Worm (Caenorhabditis elegans) whole organism, L1 larva: ENCODE measurements around the gene K11H3.5.

ENCODE experiments used
- C04F5.9 ChIP-seq: sonication (generic microtip); optimal IDR thresholded peaks from 2 replicates; lab custom pipeline; 2016; ENCODE audit warnings: missing genetic modification characterization, missing compliant biosample characterization
- F16B12.6 ChIP-seq: fragments of 150-350 bp; optimal IDR thresholded peaks from 2 replicates; lab custom pipeline; 2014; ENCODE audit warnings: missing biosample characterization, missing genetic modification characterization
- Y116A8C.19 ChIP-seq: sonication (generic microtip); optimal IDR thresholded peaks from 2 replicates; lab custom pipeline; 2016; ENCODE audit warnings: missing compliant biosample characterization, missing genetic modification characterization, borderline replicate concordance
- aha-1 ChIP-seq: fragments of 150-350 bp; optimal IDR thresholded peaks from 2 replicates; lab custom pipeline; 2014; ENCODE audit warnings: missing biosample characterization, missing genetic modification characterization
- ama-1 ChIP-seq: fragments of 150-350 bp; optimal IDR thresholded peaks from 2 replicates; lab custom pipeline; 2014
- blmp-1 ChIP-seq: fragments of 150-350 bp; optimal IDR thresholded peaks from 2 replicates; lab custom pipeline; 2014; ENCODE audit warnings: missing biosample characterization, missing genetic modification characterization
- ceh-63 ChIP-seq: fragments of 200-800 bp; sonication (Bioruptor generic); optimal IDR thresholded peaks from 2 replicates; lab custom pipeline; 2018; ENCODE audit warnings: mild to moderate bottlenecking, missing genetic modification characterization, missing compliant biosample characterization
- ceh-8 ChIP-seq: fragments of 200-800 bp; sonication (Bioruptor generic); optimal IDR thresholded peaks from 2 replicates; lab custom pipeline; 2018; ENCODE audit warnings: mild to moderate bottlenecking, missing genetic modification characterization, moderate library complexity, missing compliant biosample characterization
- ceh-82 ChIP-seq, 3 experiments: fragments of 150-350 bp in 1 of 3; sonication (generic microtip) in 2 of 3; optimal IDR thresholded peaks; 2 replicates each; lab custom pipeline; 2014 to 2017; ENCODE audit warnings: missing biosample characterization in 3 of 3, missing genetic modification characterization in 3 of 3
- ceh-88 ChIP-seq: fragments of 200-800 bp; sonication (Bioruptor generic); IDR thresholded peaks from 2 replicates; pipeline ENCODE4 v1.3.6; 2022; ENCODE audit warnings: missing genetic modification characterization, missing compliant biosample characterization
- ceh-90 ChIP-seq: sonication (generic microtip); optimal IDR thresholded peaks from 2 replicates; lab custom pipeline; 2016; ENCODE audit warnings: missing genetic modification characterization, missing compliant biosample characterization
- dpl-1 ChIP-seq, 3 experiments: fragments of 150-350 bp in 2 of 3; sonication (generic microtip) in 1 of 3; optimal IDR thresholded peaks; 2 replicates each; lab custom pipeline; 2014 to 2017; ENCODE audit warnings: missing biosample characterization in 3 of 3, missing genetic modification characterization in 3 of 3, missing genetic modification reagents in 3 of 3
- dsc-1 ChIP-seq: sonication (generic microtip); optimal IDR thresholded peaks from 2 replicates; lab custom pipeline; 2016; ENCODE audit warnings: mild to moderate bottlenecking, missing genetic modification characterization, missing compliant biosample characterization
- efl-3 ChIP-seq: fragments of 200-800 bp; sonication (Bioruptor generic); optimal IDR thresholded peaks from 2 replicates; lab custom pipeline; 2018; ENCODE audit warnings: mild to moderate bottlenecking, missing genetic modification characterization, missing compliant biosample characterization
- egl-27 ChIP-seq, 2 experiments: fragments of 150-350 bp in 1 of 2; sonication (generic microtip); optimal IDR thresholded peaks; 3 replicates each; lab custom pipeline; 2017 to 2018; ENCODE audit warnings: missing biosample characterization in 2 of 2, missing genetic modification characterization in 2 of 2, missing genetic modification reagents in 2 of 2
- elt-2 ChIP-seq: sonication (generic microtip); optimal IDR thresholded peaks from 2 replicates; lab custom pipeline; 2016; ENCODE audit warnings: missing genetic modification characterization, mild to moderate bottlenecking, inconsistent platforms, missing compliant biosample characterization, missing genetic modification reagents
- elt-3 ChIP-seq, 6 experiments: fragments of 150-350 bp in 1 of 6; sonication (generic microtip); optimal IDR thresholded peaks; 2 replicates each; lab custom pipeline; 2017 to 2018; ENCODE audit warnings: missing biosample characterization in 6 of 6, missing genetic modification characterization in 6 of 6, inconsistent platforms in 1 of 6
- fkh-10 ChIP-seq: sonication (generic microtip); optimal IDR thresholded peaks from 2 replicates; lab custom pipeline; 2017; ENCODE audit warnings: missing biosample characterization, missing genetic modification reagents, missing genetic modification characterization
- fkh-4 ChIP-seq: sonication (generic microtip); optimal IDR thresholded peaks from 2 replicates; lab custom pipeline; 2016; ENCODE audit warnings: missing compliant biosample characterization, missing genetic modification characterization, borderline replicate concordance
- fos-1 ChIP-seq: fragments of 150-350 bp; optimal IDR thresholded peaks from 2 replicates; lab custom pipeline; 2014; ENCODE audit warnings: missing biosample characterization, missing genetic modification characterization
- hlh-17 ChIP-seq: fragments of 200-800 bp; sonication (Bioruptor generic); optimal IDR thresholded peaks from 2 replicates; lab custom pipeline; 2018; ENCODE audit warnings: missing genetic modification characterization, mild to moderate bottlenecking, missing compliant biosample characterization, moderate library complexity, borderline replicate concordance
- hpl-2 ChIP-seq: fragments of 150-350 bp; optimal IDR thresholded peaks from 2 replicates; lab custom pipeline; 2014; ENCODE audit warnings: missing biosample characterization, missing genetic modification reagents, missing genetic modification characterization
- irx-1 ChIP-seq: sonication (generic microtip); optimal IDR thresholded peaks from 2 replicates; lab custom pipeline; 2016; ENCODE audit warnings: missing genetic modification characterization, missing compliant biosample characterization
- isw-1 ChIP-seq: fragments of 200-800 bp; sonication (Bioruptor generic); IDR thresholded peaks from 2 replicates; pipeline ENCODE4 v1.3.6; 2022; ENCODE audit warnings: missing genetic modification characterization, missing compliant biosample characterization
- lin-13 ChIP-seq: fragments of 150-350 bp; optimal IDR thresholded peaks from 2 replicates; lab custom pipeline; 2014; ENCODE audit warnings: missing biosample characterization, missing genetic modification reagents, missing genetic modification characterization
- lin-39 ChIP-seq: fragments of 150-350 bp; optimal IDR thresholded peaks from 2 replicates; lab custom pipeline; 2014; ENCODE audit warnings: missing biosample characterization, missing genetic modification reagents, missing genetic modification characterization
- mab-9 ChIP-seq: fragments of 200-800 bp; sonication (Bioruptor generic); IDR thresholded peaks from 2 replicates; pipeline ENCODE4 v1.3.6; 2022; ENCODE audit warnings: missing genetic modification reagents, missing genetic modification characterization, missing compliant biosample characterization
- mep-1 ChIP-seq: fragments of 150-350 bp; optimal IDR thresholded peaks from 2 replicates; lab custom pipeline; 2014; ENCODE audit warnings: missing biosample characterization, missing genetic modification characterization
- nhr-12 ChIP-seq: sonication (generic microtip); optimal IDR thresholded peaks from 2 replicates; lab custom pipeline; 2017; ENCODE audit warnings: missing biosample characterization, missing genetic modification characterization
- nhr-19 ChIP-seq: fragments of 200-800 bp; sonication (Bioruptor generic); conservative IDR thresholded peaks from 2 replicates; pipeline ENCODE4 v1.3.6; 2022; ENCODE audit warnings: missing genetic modification characterization, missing compliant biosample characterization
- nhr-237 ChIP-seq: fragments of 150-350 bp; optimal IDR thresholded peaks from 2 replicates; lab custom pipeline; 2014; ENCODE audit warnings: missing biosample characterization, missing genetic modification characterization
- nhr-28 ChIP-seq: fragments of 150-350 bp; optimal IDR thresholded peaks from 2 replicates; lab custom pipeline; 2014; ENCODE audit warnings: missing biosample characterization, missing genetic modification characterization
- nhr-47 ChIP-seq: sonication (generic microtip); optimal IDR thresholded peaks from 2 replicates; lab custom pipeline; 2016; ENCODE audit warnings: mild to moderate bottlenecking, missing genetic modification characterization, moderate library complexity, missing compliant biosample characterization
- nhr-71 ChIP-seq: sonication (generic microtip); optimal IDR thresholded peaks from 2 replicates; lab custom pipeline; 2016; ENCODE audit warnings: mild to moderate bottlenecking, missing genetic modification characterization, moderate library complexity, missing compliant biosample characterization
- nhr-84 ChIP-seq: sonication (generic microtip); optimal IDR thresholded peaks from 2 replicates; lab custom pipeline; 2017; ENCODE audit warnings: missing biosample characterization, missing genetic modification characterization
- nhr-85 ChIP-seq: sonication (generic microtip); peaks from one replicate; lab custom pipeline; 2016; ENCODE audit warnings: missing genetic modification characterization, inconsistent platforms, missing compliant biosample characterization
- pax-3 ChIP-seq: fragments of 200-800 bp; sonication (Bioruptor generic); optimal IDR thresholded peaks from 2 replicates; lab custom pipeline; 2018; ENCODE audit warnings: mild to moderate bottlenecking, missing genetic modification characterization, moderate library complexity, missing compliant biosample characterization
- pqm-1 ChIP-seq: sonication (generic microtip); optimal IDR thresholded peaks from 3 replicates; lab custom pipeline; 2017; ENCODE audit warnings: missing biosample characterization, missing genetic modification characterization
- rnt-1 ChIP-seq: sonication (generic microtip); optimal IDR thresholded peaks from 2 replicates; lab custom pipeline; 2016; ENCODE audit warnings: mild to moderate bottlenecking, missing genetic modification characterization, moderate library complexity, missing compliant biosample characterization
- snu-23 ChIP-seq: sonication (generic microtip); optimal IDR thresholded peaks from 2 replicates; lab custom pipeline; 2016; ENCODE audit warnings: missing genetic modification characterization, missing compliant biosample characterization
- sox-4 ChIP-seq: sonication (generic microtip); optimal IDR thresholded peaks from 2 replicates; lab custom pipeline; 2016; ENCODE audit warnings: missing genetic modification characterization, missing compliant biosample characterization
- sptf-1 ChIP-seq: fragments of 150-350 bp; optimal IDR thresholded peaks from 2 replicates; lab custom pipeline; 2014; ENCODE audit warnings: missing biosample characterization, missing genetic modification characterization
- unc-130 ChIP-seq: fragments of 150-350 bp; optimal IDR thresholded peaks from 2 replicates; lab custom pipeline; 2017; ENCODE audit warnings: missing biosample characterization, missing genetic modification characterization, inconsistent platforms
- unc-30 ChIP-seq: sonication (generic microtip); optimal IDR thresholded peaks from 2 replicates; lab custom pipeline; 2017; ENCODE audit warnings: missing biosample characterization, missing genetic modification characterization
- unc-86 ChIP-seq: sonication (generic microtip); optimal IDR thresholded peaks from 2 replicates; lab custom pipeline; 2016; ENCODE audit warnings: missing genetic modification characterization, missing compliant biosample characterization
- unc-98 ChIP-seq: fragments of 200-800 bp; sonication (Bioruptor generic); IDR thresholded peaks from 2 replicates; pipeline ENCODE4 v1.3.6; 2022; ENCODE audit warnings: missing genetic modification characterization, missing compliant biosample characterization
- vab-15 ChIP-seq: sonication (generic microtip); optimal IDR thresholded peaks from 2 replicates; lab custom pipeline; 2017; ENCODE audit warnings: missing genotype, mild to moderate bottlenecking, missing genetic modification characterization, missing compliant biosample characterization
- xbp-1 ChIP-seq: sonication (generic microtip); optimal IDR thresholded peaks from 2 replicates; lab custom pipeline; 2016; ENCODE audit warnings: missing genetic modification characterization, missing compliant biosample characterization
- zag-1 ChIP-seq: fragments of 150-350 bp; optimal IDR thresholded peaks from 2 replicates; lab custom pipeline; 2014; ENCODE audit warnings: missing biosample characterization, missing genetic modification characterization
- ztf-11 ChIP-seq, 2 experiments: sonication (generic microtip); optimal IDR thresholded peaks; 2 replicates each; lab custom pipeline; 2016 to 2017; ENCODE audit warnings: missing genetic modification characterization in 2 of 2, missing biosample characterization in 1 of 2, missing compliant biosample characterization in 1 of 2

The K11H3.5 gene

DNA sequence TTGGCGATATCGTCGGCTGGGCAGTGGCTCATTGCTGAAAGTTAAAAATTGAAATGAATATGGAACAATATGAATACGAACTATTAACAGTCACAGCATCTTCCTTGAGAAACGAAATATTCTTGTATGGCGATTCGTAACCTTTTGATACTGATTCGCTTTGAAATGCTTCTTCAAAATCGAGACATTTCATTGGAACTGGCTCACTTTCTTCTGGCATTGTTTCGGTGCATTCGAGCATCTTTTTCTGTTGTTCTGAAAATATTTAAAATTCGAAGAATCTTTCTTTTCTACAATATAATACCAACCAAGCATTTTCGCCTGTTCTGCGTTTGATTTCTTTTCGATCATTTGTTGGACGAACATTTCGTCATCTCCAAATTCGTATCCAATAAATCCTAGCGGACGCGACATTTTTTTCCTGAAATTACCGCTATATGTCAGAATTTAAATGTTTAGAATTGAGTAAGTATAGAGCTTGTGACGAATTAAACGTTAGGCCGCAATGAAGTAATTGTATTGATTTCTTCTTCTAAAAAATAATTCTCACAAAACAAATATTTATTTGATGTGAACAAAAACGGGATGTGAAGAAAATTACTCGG, 19.1 kb upstream of the K11H3.5 start, which contains the start of gene lin-52 (continued):
- no peak for TF ChIP-seq fkh-10
- no peak for TF ChIP-seq nhr-84 (tag; lab: Kevin White, UChicago)
- TF ChIP-seq unc-98 (GFP tag; lab: Robert Waterston, UW): no peak
- no peak for TF ChIP-seq elt-3 (tag; optimal IDR thresholded peaks at IDR 0.05; lab: Kevin White, UChicago)
- no peak for TF ChIP-seq lin-39 (tag; lab: Kevin White, UChicago)
- TF ChIP-seq fkh-4: no peak
- no peak for TF ChIP-seq ceh-8 (GFP tag; lab: Kevin White, UChicago)
- no peak for TF ChIP-seq unc-30 (tag; lab: Kevin White, UChicago)
- peak; percentile 87 for TF ChIP-seq ama-1 (lab: Kevin White, UChicago)
- no peak for TF ChIP-seq aha-1 (tag; lab: Kevin White, UChicago)
- peak; percentile 81 for TF ChIP-seq nhr-85 (tag; lab: Kevin White, UChicago)
- no peak for TF ChIP-seq unc-86
- no peak for TF ChIP-seq snu-23 (GFP tag; lab: Kevin White, UChicago)
- peak; percentile 8 for TF ChIP-seq lin-13 (GFP tag; lab: Kevin White, UChicago)
- no peak for TF ChIP-seq hpl-2 (GFP tag; lab: Kevin White, UChicago)

DNA sequence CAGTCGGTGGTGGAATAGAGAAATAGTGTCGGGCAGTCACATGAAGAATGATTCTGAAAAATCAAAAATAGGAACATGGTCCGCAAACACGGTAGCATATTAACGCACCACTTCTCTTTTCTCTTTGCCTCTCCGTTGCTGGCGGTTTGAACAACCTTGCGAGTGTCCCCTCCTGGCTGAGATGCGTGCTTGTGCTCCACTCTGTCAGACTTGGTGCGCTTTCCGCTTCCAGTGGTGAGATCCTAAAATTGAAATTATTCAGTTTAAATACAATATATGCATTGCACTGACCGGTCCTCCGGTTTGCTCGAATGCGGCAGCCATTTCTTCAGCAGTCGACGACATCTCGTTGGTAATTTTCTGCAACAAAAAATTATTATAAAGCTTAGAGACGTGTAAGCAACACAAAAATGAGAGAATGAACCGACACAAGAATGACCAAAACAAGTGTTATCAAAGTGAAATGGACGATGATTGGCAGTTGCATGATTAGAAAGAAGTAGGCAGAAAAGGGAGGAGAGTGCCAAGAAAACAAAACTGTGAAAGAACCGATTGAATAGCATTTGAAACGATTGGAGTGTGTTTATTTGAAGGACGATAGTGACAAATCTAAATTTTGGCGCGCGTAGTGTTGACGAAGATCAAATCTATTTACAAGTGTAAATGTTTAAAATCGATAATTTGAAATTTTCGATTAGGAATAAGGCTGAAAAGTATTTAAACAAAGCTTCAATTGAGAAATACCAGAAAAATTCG, 18.3 kb upstream of the K11H3.5 start, which contains the start of gene ZK632.9:
TSS of gene ZK632.9 (minus strand) at position 360 of the 756 bp plus-strand sequence.
- TF ChIP-seq mab-9 (GFP tag; lab: Robert Waterston, UW) (no peak), aha-1 (tag; lab: Kevin White, UChicago) (no peak), irx-1 (tag; lab: Kevin White, UChicago) (no peak), ceh-63 (GFP tag; lab: Kevin White, UChicago) (no peak), Y116A8C.19 (tag; lab: Kevin White, UChicago) (no peak), pax-3 (tag; lab: Kevin White, UChicago) (no peak), hlh-17 (GFP tag; lab: Kevin White, UChicago) (no peak), fos-1 (tag; lab: Kevin White, UChicago) (no peak), ztf-11 (tag; optimal IDR thresholded peaks at IDR 0.05; lab: Kevin White, UChicago) (no peak), sptf-1 (tag; lab: Kevin White, UChicago) (no peak), vab-15 (tag; lab: Kevin White, UChicago) (no peak), unc-130 (tag; lab: Kevin White, UChicago) (no peak), nhr-237 (no peak), mep-1 (tag; lab: Kevin White, UChicago) (peak; percentile 12), nhr-71 (tag; lab: Kevin White, UChicago) (no peak), elt-2 (tag; lab: Kevin White, UChicago) (no peak), efl-3 (GFP tag; lab: Kevin White, UChicago) (no peak), lin-39 (tag; lab: Kevin White, UChicago) (no peak), nhr-47 (no peak), fkh-10 (no peak), ceh-90 (no peak), xbp-1 (tag; lab: Kevin White, UChicago) (no peak), isw-1 (GFP tag; lab: Robert Waterston, UW) (no peak), C04F5.9 (tag; lab: Kevin White, UChicago) (no peak), nhr-19 (GFP tag; lab: Robert Waterston, UW) (no peak), dsc-1 (tag; lab: Kevin White, UChicago) (no peak), ceh-82 (tag; optimal IDR thresholded peaks at IDR 0.05; lab: Kevin White, UChicago) (no peak), zag-1 (no peak), ceh-88 (GFP tag; lab: Robert Waterston, UW) (no peak), dpl-1 (GFP tag; optimal IDR thresholded peaks at IDR 0.05; lab: Kevin White, UChicago) (peak; percentile 21 to 33 (median 32)), nhr-12 (tag; lab: Kevin White, UChicago) (no peak), unc-30 (tag; lab: Kevin White, UChicago) (no peak), sox-4 (tag; lab: Kevin White, UChicago) (no peak), fkh-4 (no peak), nhr-28 (tag; lab: Kevin White, UChicago) (no peak), egl-27 (tag; optimal IDR thresholded peaks at IDR 0.05; lab: Kevin White, UChicago) (no peak), rnt-1 (tag; lab: Kevin White, UChicago) (no peak), blmp-1 (tag; lab: Kevin White, UChicago) (peak; percentile 58), pqm-1 (tag; lab: Kevin White, UChicago) (no peak), F16B12.6 (tag; lab: Kevin White, UChicago) (peak; percentile 30)
